Fruit fly (Drosophila melanogaster) ovary, adult (tissue): ENCODE results near the gene MED6.
A peak's percentile ranks its signal among the peaks of the same experiment; 100 is the strongest.

Source experiments
- CG17801 ChIP-seq: fragments of 200-800 bp; optimal IDR thresholded peaks from 2 replicates; lab custom pipeline; 2019; ENCODE audit warnings: missing biosample characterization, mild to moderate bottlenecking, missing genetic modification characterization, moderate library complexity; ENCODE audit not compliant: partially characterized antibody

MED6 gene

dm6 chr3R:9743995-9744394, 24.8 kb downstream of the MED6 start:
- no peak for TF ChIP-seq CG17801 (GFP tag; lab: Kevin White, UChicago)

- no peak for TF ChIP-seq CG17801 (GFP tag; lab: Kevin White, UChicago)
Observed at dm6 chr3R:9743217-9743616, 25.6 kb downstream of the MED6 start, which contains the start of gene CG31415. Gene CG31415 (plus strand): TSS chr3R:9743517.

- TF ChIP-seq CG17801 (GFP tag; lab: Kevin White, UChicago), result peak; percentile 20
Observed at dm6 chr3R:9740713-9741112, 28.1 kb downstream of the MED6 start, which contains the start of gene Pnn. Gene Pnn (plus strand): TSS chr3R:9740899.

- no peak for TF ChIP-seq CG17801 (GFP tag; lab: Kevin White, UChicago)
Observed at dm6 chr3R:9739793-9740192, 29.0 kb downstream of the MED6 start, which contains the start of gene side-VII. Gene side-VII (minus strand): TSS chr3R:9739979.

- TF ChIP-seq CG17801 (GFP tag; lab: Kevin White, UChicago), result no peak
Observed at dm6 chr3R:9735151-9735550, 33.6 kb downstream of the MED6 start.

dm6 chr3R:9733150-9733549, 35.6 kb downstream of the MED6 start, which contains the start of gene alphaTub85E:
Gene alphaTub85E (minus strand): TSS chr3R:9733250.
- no peak for TF ChIP-seq CG17801 (GFP tag; lab: Kevin White, UChicago)

dm6 chr3R:9730784-9731183, 38.0 kb downstream of the MED6 start, which contains the start of gene FoxP:
Gene FoxP (minus strand): TSS chr3R:9730872.
- no peak for TF ChIP-seq CG17801 (GFP tag; lab: Kevin White, UChicago)

dm6 chr3R:9725121-9725956, 43.4 kb downstream of the MED6 start, which contains the start of gene hyd:
Gene hyd (minus strand): TSS chr3R:9725615.
- TF ChIP-seq CG17801 (GFP tag; lab: Kevin White, UChicago), result no peak
